Worm (Caenorhabditis elegans): Measurements from ENCODE around the gene F07C6.4.

F07C6.4 gene

ce11 chrIV:12805595-12805994 lies at the start of gene F07C6.4:
F07C6.4 (plus strand) TSS chrIV:12805924.
- no peak for TF ChIP-seq unc-62 (GFP tag; optimal IDR thresholded peaks at IDR 0.05)

- no peak for TF ChIP-seq unc-62 (GFP tag; optimal IDR thresholded peaks at IDR 0.05)
Measured at ce11 chrIV:12757470-12757869, 48.3 kb upstream of the F07C6.4 start, which contains the start of gene flp-9. flp-9 (minus strand) TSS chrIV:12757570.

- no peak for TF ChIP-seq unc-62 (GFP tag; optimal IDR thresholded peaks at IDR 0.05)
Measured at ce11 chrIV:12762782-12763181, 42.9 kb upstream of the F07C6.4 start.

ce11 chrIV:12765067-12765466 lies 40.7 kb upstream of the F07C6.4 start, which contains the start of gene ZK897.10:
ZK897.10 (plus strand) TSS chrIV:12765351.
- TF ChIP-seq unc-62 (GFP tag; optimal IDR thresholded peaks at IDR 0.05) = no peak

ce11 chrIV:12771414-12771813 lies 34.3 kb upstream of the F07C6.4 start:
- TF ChIP-seq unc-62 (GFP tag; optimal IDR thresholded peaks at IDR 0.05) = no peak

- no peak for TF ChIP-seq unc-62 (GFP tag; optimal IDR thresholded peaks at IDR 0.05)
Measured at ce11 chrIV:12773519-12773918, 32.2 kb upstream of the F07C6.4 start, which contains the start of gene unc-31. unc-31 (plus strand) TSS chrIV:12773867.

- no peak for TF ChIP-seq unc-62 (GFP tag; optimal IDR thresholded peaks at IDR 0.05)
Measured at ce11 chrIV:12780980-12781379, 24.7 kb upstream of the F07C6.4 start.

- TF ChIP-seq unc-62 (GFP tag; optimal IDR thresholded peaks at IDR 0.05) = no peak
Measured at ce11 chrIV:12781804-12782449, 23.8 kb upstream of the F07C6.4 start.

- no peak for TF ChIP-seq unc-62 (GFP tag; optimal IDR thresholded peaks at IDR 0.05)
Measured at ce11 chrIV:12783165-12783564, 22.6 kb upstream of the F07C6.4 start.

- TF ChIP-seq unc-62 (GFP tag; optimal IDR thresholded peaks at IDR 0.05) = no peak
Measured at ce11 chrIV:12785988-12786387, 19.7 kb upstream of the F07C6.4 start.

ce11 chrIV:12789088-12789487 lies 16.6 kb upstream of the F07C6.4 start, which contains the start of gene F07C6.3:
F07C6.3 (plus strand) TSS chrIV:12789235.
- no peak for TF ChIP-seq unc-62 (GFP tag; optimal IDR thresholded peaks at IDR 0.05)

ce11 chrIV:12790871-12791270 lies 14.9 kb upstream of the F07C6.4 start, which contains the start of gene F07C6.2:
F07C6.2 (plus strand) TSS chrIV:12791171.
- no peak for TF ChIP-seq unc-62 (GFP tag; optimal IDR thresholded peaks at IDR 0.05)

ce11 chrIV:12792494-12792893 lies 13.2 kb upstream of the F07C6.4 start, which contains the start of gene F07C6.6:
F07C6.6 (plus strand) TSS chrIV:12792794.
- no peak for TF ChIP-seq unc-62 (GFP tag; optimal IDR thresholded peaks at IDR 0.05)

ce11 chrIV:12793621-12794020 lies 12.1 kb upstream of the F07C6.4 start, which contains the start of gene pin-2:
pin-2 (plus strand) TSS chrIV:12793847.
- no peak for TF ChIP-seq unc-62 (GFP tag; optimal IDR thresholded peaks at IDR 0.05)

- no peak for TF ChIP-seq unc-62 (GFP tag; optimal IDR thresholded peaks at IDR 0.05)
Measured at ce11 chrIV:12795371-12795936, 10.3 kb upstream of the F07C6.4 start.

- no peak for TF ChIP-seq unc-62 (GFP tag; optimal IDR thresholded peaks at IDR 0.05)
Measured at ce11 chrIV:12796811-12797210, 8.9 kb upstream of the F07C6.4 start.

- no peak for TF ChIP-seq unc-62 (GFP tag; optimal IDR thresholded peaks at IDR 0.05)
Measured at ce11 chrIV:12811554-12811953, 5.8 kb downstream of the F07C6.4 start.

Data from whole organism, dauer.